Worm (Caenorhabditis elegans) whole organism, young adult: ENCODE measurements around the gene srw-53.

ENCODE experiments used
- F10E7.11 ChIP-seq: sonication (generic microtip); optimal IDR thresholded peaks from 2 replicates; lab custom pipeline; 2017; ENCODE audit warnings: mild to moderate bottlenecking, missing genetic modification characterization, moderate library complexity, missing compliant biosample characterization
- chd-7 ChIP-seq: sonication (generic microtip); optimal IDR thresholded peaks from 2 replicates; lab custom pipeline; 2016; ENCODE audit warnings: mild to moderate bottlenecking, missing genetic modification characterization, moderate library complexity, missing compliant biosample characterization
- egrh-3 ChIP-seq: fragments of 200-800 bp; sonication (Bioruptor generic); IDR thresholded peaks from 2 replicates; pipeline ENCODE4 v1.3.6; 2022; ENCODE audit warnings: missing genetic modification reagents, missing genetic modification characterization, missing compliant biosample characterization
- hmg-20 ChIP-seq: fragments of 200-800 bp; sonication (Bioruptor generic); IDR thresholded peaks from 2 replicates; pipeline ENCODE4 v1.3.6; 2022; ENCODE audit warnings: missing genetic modification reagents, missing genetic modification characterization, missing compliant biosample characterization
- pha-4 ChIP-seq: fragments of 150-350 bp; sonication (generic microtip); optimal IDR thresholded peaks from 2 replicates; lab custom pipeline; 2014; ENCODE audit warnings: missing biosample characterization, missing genetic modification reagents, missing genetic modification characterization
- tbp1 ChIP-seq: fragments of 200-800 bp; sonication (Bioruptor generic); optimal IDR thresholded peaks from 2 replicates; lab custom pipeline; 2018; ENCODE audit warnings: mild to moderate bottlenecking, missing genetic modification characterization, missing compliant biosample characterization

- TF ChIP-seq F10E7.11 (tag; lab: Kevin White, UChicago) (no peak), egrh-3 (GFP tag; lab: Robert Waterston, UW) (no peak), tbp1 (GFP tag; lab: Kevin White, UChicago) (no peak), pha-4 (tag; lab: Kevin White, UChicago) (no peak), hmg-20 (no peak), chd-7 (tag; lab: Kevin White, UChicago) (no peak)
These were observed 16.2 kb downstream of the srw-53 start for ce11 chrV:15959456-15959855.
